Fruit fly (Drosophila melanogaster) whole organism, embryonic: Measurements from ENCODE around the gene CG5191.
A peak's percentile ranks its signal among the peaks of the same experiment; 100 is the strongest.

Source experiments
- Antp ChIP-seq: fragments of 200-800 bp; sonication (Bioruptor generic); optimal IDR thresholded peaks from 3 replicates; lab custom pipeline; 2016; ENCODE audit warnings: missing biosample characterization, missing genetic modification characterization
- Atf-2 ChIP-seq: fragments of 200-800 bp; sonication (Bioruptor generic); optimal IDR thresholded peaks from 2 replicates; lab custom pipeline; 2016; ENCODE audit warnings: missing biosample characterization, missing genetic modification characterization
- B-H2 ChIP-seq: fragments of 200-800 bp; sonication (Bioruptor generic); optimal IDR thresholded peaks from 2 replicates; lab custom pipeline; 2018; ENCODE audit warnings: missing biosample characterization, mild to moderate bottlenecking, missing genetic modification characterization
- CG10565 ChIP-seq: fragments of 200-800 bp; sonication (Bioruptor generic); optimal IDR thresholded peaks from 3 replicates; lab custom pipeline; 2016; ENCODE audit warnings: missing biosample characterization, mild to moderate bottlenecking, missing genetic modification characterization
- CG11695 ChIP-seq: fragments of 200-800 bp; sonication (Bioruptor generic); IDR thresholded peaks from 3 replicates; pipeline ENCODE4 v1.3.6; 2022; ENCODE audit warnings: missing biosample characterization, missing genetic modification characterization
- CG12219 ChIP-seq: fragments of 200-800 bp; sonication (Bioruptor generic); optimal IDR thresholded peaks from 3 replicates; lab custom pipeline; 2018; ENCODE audit warnings: missing biosample characterization, mild to moderate bottlenecking, missing genetic modification characterization
- CG13123 ChIP-seq: fragments of 200-800 bp; sonication (Bioruptor generic); optimal IDR thresholded peaks from 2 replicates; lab custom pipeline; 2016; ENCODE audit warnings: missing biosample characterization, missing genetic modification characterization
- CG14441 ChIP-seq: fragments of 200-800 bp; sonication (Bioruptor generic); IDR thresholded peaks from 2 replicates; pipeline ENCODE4 v1.3.6; 2022; ENCODE audit warnings: missing biosample characterization, missing genetic modification characterization
- CG1647 ChIP-seq: fragments of 200-800 bp; sonication (Bioruptor generic); optimal IDR thresholded peaks from 3 replicates; lab custom pipeline; 2016; ENCODE audit warnings: missing biosample characterization, missing genetic modification characterization
- CG16863 ChIP-seq: fragments of 200-800 bp; sonication (Bioruptor generic); optimal IDR thresholded peaks from 3 replicates; lab custom pipeline; 2016; ENCODE audit warnings: missing biosample characterization, missing genetic modification characterization
- CG17385 ChIP-seq: fragments of 200-800 bp; sonication (Bioruptor generic); optimal IDR thresholded peaks from 3 replicates; lab custom pipeline; 2018; ENCODE audit warnings: missing biosample characterization, mild to moderate bottlenecking, missing genetic modification characterization
- CG18476 ChIP-seq: fragments of 200-800 bp; sonication (Bioruptor generic); optimal IDR thresholded peaks from 2 replicates; lab custom pipeline; 2016; ENCODE audit warnings: missing biosample characterization, mild to moderate bottlenecking, missing genetic modification characterization
- CG18619 ChIP-seq: fragments of 200-800 bp; sonication (Bioruptor generic); optimal IDR thresholded peaks from 3 replicates; lab custom pipeline; 2017; ENCODE audit warnings: missing biosample characterization, mild to moderate bottlenecking, missing genetic modification characterization
- CG31224 ChIP-seq: fragments of 200-800 bp; sonication (Bioruptor generic); IDR thresholded peaks from 2 replicates; pipeline ENCODE4 v1.3.6; 2022; ENCODE audit warnings: missing biosample characterization, missing genetic modification characterization
- CG31441 ChIP-seq: fragments of 200-800 bp; sonication (Bioruptor generic); IDR thresholded peaks from 2 replicates; pipeline ENCODE4 v1.3.6; 2022; ENCODE audit warnings: missing biosample characterization, missing genetic modification characterization
- CG4854 ChIP-seq: fragments of 200-800 bp; sonication (Bioruptor generic); optimal IDR thresholded peaks from 2 replicates; lab custom pipeline; 2016; ENCODE audit warnings: missing biosample characterization, missing genetic modification characterization, inconsistent platforms
- CG8359 ChIP-seq: fragments of 200-800 bp; sonication (Bioruptor generic); optimal IDR thresholded peaks from 2 replicates; lab custom pipeline; 2017; ENCODE audit warnings: missing biosample characterization, mild to moderate bottlenecking, missing genetic modification characterization, borderline replicate concordance
- CG8944 ChIP-seq: fragments of 200-800 bp; sonication (Bioruptor generic); optimal IDR thresholded peaks from 3 replicates; lab custom pipeline; 2016; ENCODE audit warnings: missing biosample characterization, missing genetic modification characterization
- CG9437 ChIP-seq: fragments of 200-800 bp; sonication (Bioruptor generic); optimal IDR thresholded peaks from 2 replicates; lab custom pipeline; 2018; ENCODE audit warnings: missing biosample characterization, mild to moderate bottlenecking, missing genetic modification characterization
- D19A ChIP-seq: fragments of 200-800 bp; optimal IDR thresholded peaks from 3 replicates; lab custom pipeline; 2019; ENCODE audit warnings: missing biosample characterization, mild to moderate bottlenecking, missing genetic modification characterization, moderate library complexity
- D19B ChIP-seq: fragments of 200-800 bp; sonication (Bioruptor generic); optimal IDR thresholded peaks from 2 replicates; lab custom pipeline; 2017; ENCODE audit warnings: missing biosample characterization, mild to moderate bottlenecking, missing genetic modification characterization
- Dbx ChIP-seq: fragments of 200-800 bp; sonication (Bioruptor generic); IDR thresholded peaks from 3 replicates; pipeline ENCODE4 v1.3.6; 2022; ENCODE audit warnings: missing biosample characterization, missing genetic modification characterization
- Dek ChIP-seq: fragments of 200-800 bp; sonication (Bioruptor generic); optimal IDR thresholded peaks from 3 replicates; lab custom pipeline; 2019; ENCODE audit warnings: missing biosample characterization, mild to moderate bottlenecking, missing genetic modification characterization, moderate library complexity
- HmgZ ChIP-seq: fragments of 200-800 bp; sonication (Bioruptor generic); optimal IDR thresholded peaks from 2 replicates; lab custom pipeline; 2018; ENCODE audit warnings: missing biosample characterization, mild to moderate bottlenecking, missing genetic modification characterization
- br ChIP-seq: fragments of >200 bp; optimal IDR thresholded peaks from 2 replicates; lab custom pipeline; 2017
- bsh ChIP-seq, 2 experiments: fragments of 200-800 bp; sonication (Bioruptor generic); optimal IDR thresholded peaks; 2 replicates each; lab custom pipeline; 2017 to 2018; ENCODE audit warnings: mild to moderate bottlenecking in 2 of 2, missing biosample characterization in 2 of 2, missing genetic modification characterization in 2 of 2, moderate library complexity in 1 of 2
- btn ChIP-seq: fragments of 200-800 bp; sonication (Bioruptor generic); optimal IDR thresholded peaks from 2 replicates; lab custom pipeline; 2016; ENCODE audit warnings: missing biosample characterization, missing genetic modification characterization
- cg ChIP-seq: fragments of 200-800 bp; sonication (Bioruptor generic); optimal IDR thresholded peaks from 3 replicates; lab custom pipeline; 2019; ENCODE audit warnings: missing biosample characterization, mild to moderate bottlenecking, missing genetic modification characterization, moderate library complexity
- chinmo ChIP-seq: fragments of 200-800 bp; sonication (Bioruptor generic); IDR thresholded peaks from 4 replicates; pipeline ENCODE4 v1.3.6; 2022; ENCODE audit warnings: missing biosample characterization, missing genetic modification characterization; ENCODE audit not compliant: partially characterized antibody
- croc ChIP-seq: fragments of 200-800 bp; sonication (Bioruptor generic); conservative IDR thresholded peaks from 3 replicates; pipeline ENCODE4 v1.3.6; 2022; ENCODE audit warnings: missing biosample characterization, missing genetic modification characterization
- crol ChIP-seq: fragments of 200-800 bp; sonication (Bioruptor generic); IDR thresholded peaks from 2 replicates; pipeline ENCODE4 v1.3.6; 2022; ENCODE audit warnings: missing biosample characterization, missing genetic modification characterization
- da ChIP-seq: fragments of 200-800 bp; sonication (Bioruptor generic); optimal IDR thresholded peaks from 2 replicates; lab custom pipeline; 2016; ENCODE audit warnings: missing biosample characterization, missing genetic modification characterization
- ewg ChIP-seq: fragments of 200-800 bp; sonication (Bioruptor generic); optimal IDR thresholded peaks from 3 replicates; lab custom pipeline; 2017; ENCODE audit warnings: mild to moderate bottlenecking, missing biosample characterization, missing genetic modification reagents, missing genetic modification characterization
- exex ChIP-seq: fragments of 200-800 bp; sonication (Bioruptor generic); optimal IDR thresholded peaks from 4 replicates; lab custom pipeline; 2018; ENCODE audit warnings: missing biosample characterization, mild to moderate bottlenecking, missing genetic modification characterization, moderate library complexity
- grau ChIP-seq: fragments of 200-800 bp; optimal IDR thresholded peaks from 3 replicates; lab custom pipeline; 2019; ENCODE audit warnings: missing biosample characterization, mild to moderate bottlenecking, missing genetic modification characterization, moderate library complexity
- ham ChIP-seq: fragments of 200-800 bp; sonication (Bioruptor generic); IDR thresholded peaks from 2 replicates; pipeline ENCODE4 v1.3.6; 2022; ENCODE audit warnings: missing biosample characterization, missing genetic modification characterization
- her ChIP-seq: fragments of 200-800 bp; sonication (Bioruptor generic); optimal IDR thresholded peaks from 2 replicates; lab custom pipeline; 2016; ENCODE audit warnings: missing biosample characterization, missing genetic modification characterization
- ind ChIP-seq: fragments of 200-800 bp; sonication (Bioruptor generic); optimal IDR thresholded peaks from 3 replicates; lab custom pipeline; 2016; ENCODE audit warnings: missing biosample characterization, missing genetic modification characterization
- inv ChIP-seq: fragments of 200-800 bp; sonication (Bioruptor generic); IDR thresholded peaks from 2 replicates; pipeline ENCODE4 v1.3.6; 2022; ENCODE audit warnings: missing biosample characterization, missing genetic modification characterization; ENCODE audit not compliant: partially characterized antibody
- klu ChIP-seq: fragments of 200-800 bp; sonication (Bioruptor generic); IDR thresholded peaks from 2 replicates; pipeline ENCODE4 v1.3.6; 2022; ENCODE audit warnings: missing biosample characterization, missing genetic modification characterization
- row ChIP-seq: fragments of 200-800 bp; sonication (Bioruptor generic); IDR thresholded peaks from 3 replicates; pipeline ENCODE4 v1.3.6; 2022; ENCODE audit warnings: missing biosample characterization, missing genetic modification characterization
- tap ChIP-seq: fragments of 200-800 bp; optimal IDR thresholded peaks from 3 replicates; lab custom pipeline; 2019; ENCODE audit warnings: missing biosample characterization, mild to moderate bottlenecking, missing genetic modification characterization, moderate library complexity
- ttk ChIP-seq: fragments of 200-800 bp; sonication (Bioruptor generic); IDR thresholded peaks from 2 replicates; pipeline ENCODE4 v2.1.2; 2022; ENCODE audit warnings: missing biosample characterization, missing genetic modification characterization
- tx ChIP-seq: fragments of 200-800 bp; sonication (Bioruptor generic); optimal IDR thresholded peaks from 2 replicates; lab custom pipeline; 2016; ENCODE audit warnings: missing biosample characterization, missing genetic modification characterization
- usp ChIP-seq: fragments of >200 bp; optimal IDR thresholded peaks from 2 replicates; lab custom pipeline; 2017; ENCODE audit warnings: missing biosample characterization, missing genetic modification characterization
- vvl ChIP-seq: fragments of 200-800 bp; sonication (Bioruptor generic); IDR thresholded peaks from 2 replicates; pipeline ENCODE4 v1.3.6; 2022; ENCODE audit warnings: missing biosample characterization, missing genetic modification characterization
- zfh1 ChIP-seq: fragments of 200-800 bp; sonication (Bioruptor generic); IDR thresholded peaks from 3 replicates; pipeline ENCODE4 v1.3.6; 2022; ENCODE audit warnings: missing biosample characterization, missing genetic modification characterization

CG5191 gene

DNA sequence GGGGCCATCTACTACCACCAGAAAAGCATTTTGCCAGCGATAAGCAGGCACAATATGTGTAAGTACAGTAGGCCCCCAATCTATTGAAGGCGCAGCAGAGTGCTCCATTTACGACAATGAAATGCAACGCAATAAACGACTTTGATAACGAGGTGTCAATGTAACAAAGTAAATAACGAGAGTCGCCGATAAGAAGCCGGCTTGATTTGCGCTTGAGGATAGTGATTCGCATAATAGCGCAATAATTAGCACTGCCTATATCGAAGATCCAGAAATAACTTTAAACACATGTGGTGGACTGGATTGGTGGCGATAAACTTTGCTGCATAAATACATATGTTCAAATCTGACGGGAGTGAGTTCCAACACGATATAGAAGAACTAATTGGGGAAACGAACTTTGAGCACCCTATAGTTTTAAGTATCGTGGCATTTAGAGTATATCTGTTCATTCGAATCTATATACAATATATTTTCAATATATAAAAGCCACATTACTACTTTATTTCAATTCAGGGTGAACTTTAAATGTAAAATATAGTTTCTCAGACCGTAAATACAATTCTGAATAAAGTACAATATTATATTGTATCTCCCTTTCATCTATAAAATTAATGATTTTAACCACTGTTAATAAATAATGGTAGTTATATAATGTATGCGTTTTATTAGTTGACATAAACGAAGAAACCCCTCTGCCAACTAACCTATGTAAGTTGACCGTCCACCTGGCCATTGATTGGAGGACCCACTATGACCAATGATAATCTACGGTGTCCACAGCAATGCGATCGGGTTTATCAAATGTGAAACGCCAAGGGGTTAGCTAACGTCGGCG is 11.4 kb upstream of the CG5191 start (continued):
- TF ChIP-seq row (GFP tag; lab: Robert Waterston, UW), result peak; percentile 66
- peak; percentile 8 for TF ChIP-seq D19A (tag; lab: Kevin White, UChicago)
- 0 out of 4 replicates have a peak, but pooled peaks have one; percentile 34 for TF ChIP-seq chinmo (GFP tag; lab: Robert Waterston, UW)
- TF ChIP-seq tx (GFP tag; lab: Kevin White, UChicago), result no peak
- TF ChIP-seq ind, result peak; percentile 26
- peak; percentile 63 for TF ChIP-seq exex (tag; lab: Kevin White, UChicago)
- TF ChIP-seq CG11695 (GFP tag; lab: Robert Waterston, UW), result 0 out of 3 replicates have a peak, but pooled peaks have one; percentile 7
- no peak for TF ChIP-seq klu (GFP tag; lab: Robert Waterston, UW)
- peak; percentile 34 for TF ChIP-seq B-H2
- no peak for TF ChIP-seq CG12219
- no peak for TF ChIP-seq croc (GFP tag; lab: Robert Waterston, UW)
- peak; percentile 14; the same call in 1 of the 3 replicates for TF ChIP-seq Dbx (GFP tag; lab: Robert Waterston, UW)
- TF ChIP-seq CG14441 (GFP tag; lab: Robert Waterston, UW), result peak; percentile 47; the same call in 1 of the 2 replicates
- no peak for TF ChIP-seq CG9437 (GFP tag; lab: Kevin White, UChicago)
- TF ChIP-seq Atf-2 (GFP tag; lab: Kevin White, UChicago), result no peak
- TF ChIP-seq HmgZ (tag; lab: Kevin White, UChicago), result peak; percentile 5
- peak; percentile 84 for TF ChIP-seq D19B (GFP tag; lab: Kevin White, UChicago)
- peak; percentile 88 for TF ChIP-seq grau (tag; lab: Kevin White, UChicago)
- TF ChIP-seq her (GFP tag; lab: Kevin White, UChicago), result peak; percentile 19
- peak; percentile 34 for TF ChIP-seq vvl (GFP tag; lab: Robert Waterston, UW)
- TF ChIP-seq, all 482 proteins: peak for 40

DNA sequence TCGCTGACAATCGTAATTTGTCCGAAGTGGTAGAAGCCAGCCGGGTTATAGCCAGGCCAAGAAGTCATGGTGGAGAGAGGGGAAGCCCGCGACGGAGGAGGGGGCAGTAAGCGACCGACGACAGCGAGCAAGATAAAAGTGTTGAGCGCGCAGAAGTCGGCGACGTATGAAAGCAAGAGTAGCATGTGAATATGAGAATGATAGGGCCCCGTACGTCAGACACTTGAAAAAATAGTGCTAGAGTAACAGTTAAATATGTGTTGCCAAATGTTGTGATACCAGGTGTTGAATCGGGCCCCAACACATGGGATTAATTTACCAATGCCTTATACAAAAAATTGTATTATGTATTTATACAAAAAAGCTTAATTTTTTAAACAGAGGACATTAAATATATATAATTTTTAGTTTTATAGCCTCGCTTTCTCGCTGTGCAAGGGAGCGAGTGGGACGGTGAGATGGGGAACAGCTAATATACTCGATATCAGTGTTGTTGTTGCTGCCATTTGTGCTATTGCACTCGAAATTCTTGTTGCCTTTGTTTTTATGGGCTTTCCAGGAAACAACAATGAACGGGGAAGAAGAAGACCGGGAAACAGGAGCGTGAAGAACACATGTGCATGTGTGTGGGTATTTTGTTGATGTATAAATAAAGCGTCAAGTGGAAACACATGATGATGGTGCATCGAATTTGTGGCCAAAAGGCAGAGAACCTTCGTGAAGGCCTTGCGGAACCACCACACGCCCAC is 10.6 kb upstream of the CG5191 start:
- TF ChIP-seq tap (peak; percentile 80), cg (GFP tag; lab: Kevin White, UChicago) (no peak), ewg (GFP tag; lab: Kevin White, UChicago) (peak; percentile 68), CG17385 (GFP tag; lab: Kevin White, UChicago) (peak; percentile 69), CG10565 (peak; percentile 25), CG13123 (GFP tag; lab: Kevin White, UChicago) (peak; percentile 43), bsh (GFP tag; optimal IDR thresholded peaks at IDR 0.05; lab: Kevin White, UChicago) (peak; percentile 76 to 91), zfh1 (peak; percentile 89), CG31441 (GFP tag; lab: Robert Waterston, UW) (peak; percentile 86), br (no peak), crol (GFP tag; lab: Robert Waterston, UW) (peak; percentile 95), CG4854 (GFP tag; lab: Kevin White, UChicago) (peak; percentile 45), inv (GFP tag; lab: Robert Waterston, UW) (no peak), CG8944 (GFP tag; lab: Kevin White, UChicago) (no peak), Dbx (GFP tag; lab: Robert Waterston, UW) (peak; percentile 90), Antp (GFP tag; lab: Kevin White, UChicago) (peak; percentile 34), Dek (tag; lab: Kevin White, UChicago) (peak; percentile 67), CG16863 (GFP tag; lab: Kevin White, UChicago) (peak; percentile 54), ttk (GFP tag; lab: Robert Waterston, UW) (peak; percentile 77), ham (0 out of 2 replicates have a peak, but pooled peaks have one; percentile 8), usp (GFP tag; lab: Kevin White, UChicago) (no peak), CG1647 (peak; percentile 1), CG31224 (GFP tag; lab: Robert Waterston, UW) (peak; percentile 67; the same call in 1 of the 2 replicates), da (no peak), CG18619 (GFP tag; lab: Kevin White, UChicago) (peak; percentile 86), CG18476 (GFP tag; lab: Kevin White, UChicago) (peak; percentile 61), btn (GFP tag; lab: Kevin White, UChicago) (no peak), CG8359 (GFP tag; lab: Kevin White, UChicago) (peak; percentile 53)
